Worm (Caenorhabditis elegans): ENCODE data around the gene acp-2.

acp-2 gene

DNA sequence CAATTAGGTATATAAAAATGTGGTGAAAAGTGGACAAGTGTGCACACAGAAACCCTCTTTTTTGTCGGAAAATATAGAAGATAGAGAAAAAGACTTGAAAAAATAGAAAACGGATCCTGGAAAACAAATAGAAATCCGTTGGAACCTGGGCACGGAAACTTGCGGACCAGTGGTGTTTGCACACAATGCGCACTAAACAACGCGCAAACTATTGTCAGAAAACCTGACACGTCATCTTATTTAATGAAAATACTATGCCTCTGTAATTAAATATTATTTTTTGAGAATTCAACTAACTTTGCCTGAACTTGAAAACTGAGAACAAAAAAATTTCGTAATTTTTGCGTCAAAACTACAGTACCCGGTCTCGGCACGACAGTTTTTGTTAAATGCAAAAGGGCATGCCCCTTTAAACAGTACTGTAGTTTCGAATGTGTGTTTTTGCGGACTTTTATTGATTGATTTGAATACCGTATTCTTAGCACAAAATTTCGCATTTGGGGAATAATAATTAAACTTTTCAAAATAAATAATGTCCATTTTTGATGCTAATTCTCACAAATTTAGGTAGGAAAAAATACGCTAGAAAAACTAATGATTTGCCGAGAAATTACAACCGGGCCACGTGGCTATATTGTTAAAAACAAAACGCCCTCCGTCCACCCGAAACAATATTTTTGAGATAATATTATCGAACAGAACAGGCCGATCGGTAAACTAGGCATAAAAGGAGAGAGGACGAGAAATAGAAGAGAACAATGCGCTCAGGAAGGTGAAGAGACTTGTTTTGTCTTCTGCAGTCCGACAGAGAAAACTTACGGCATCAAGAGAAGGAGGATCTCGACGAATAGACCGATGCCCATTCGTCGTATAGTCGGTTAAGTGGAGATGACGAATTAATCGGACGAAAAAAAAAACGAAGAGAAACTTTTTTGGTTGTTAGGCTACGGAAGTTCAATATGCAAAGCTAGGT is 2.6 kb downstream of the acp-2 start (continued):
- TF ChIP-seq nhr-27 (tag; optimal IDR thresholded peaks at IDR 0.05) = no peak
- no peak for TF ChIP-seq cebp-1 (GFP tag; IDR thresholded peaks at IDR 0.05)
- TF ChIP-seq cebp-1 (tag; optimal IDR thresholded peaks at IDR 0.05) = no peak
- peak; percentile 98 for TF ChIP-seq athp-1 (tag; optimal IDR thresholded peaks at IDR 0.05)
- TF ChIP-seq ceh-100 (GFP tag; IDR thresholded peaks at IDR 0.05) = no peak
- TF ChIP-seq lin-26 (GFP tag; IDR thresholded peaks at IDR 0.05) = no peak
- 0 out of 2 replicates have a peak, but pooled peaks have one; percentile 26 for TF ChIP-seq nfyb-1 (GFP tag; IDR thresholded peaks at IDR 0.05)
- TF ChIP-seq madf-8 (GFP tag; conservative IDR thresholded peaks at IDR 0.05) = peak; percentile 64

DNA sequence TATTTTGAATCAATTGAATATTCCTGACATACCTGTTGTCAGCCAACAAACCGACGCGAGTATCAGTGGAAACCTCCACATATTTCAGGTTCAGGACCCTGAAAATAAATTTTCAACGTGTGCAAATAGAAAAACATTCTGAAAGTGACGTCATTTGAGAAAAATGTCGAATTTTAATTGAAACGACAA is 3.2 kb downstream of the acp-2 start, which contains the start of gene F14E5.2:
Gene F14E5.2, minus strand, starts transcription at position 101 of the 189 bp plus-strand sequence.
- no peak for TF ChIP-seq snpc-1.3 (tag; optimal IDR thresholded peaks at IDR 0.05; ENCODE audit: insufficient read depth)

DNA sequence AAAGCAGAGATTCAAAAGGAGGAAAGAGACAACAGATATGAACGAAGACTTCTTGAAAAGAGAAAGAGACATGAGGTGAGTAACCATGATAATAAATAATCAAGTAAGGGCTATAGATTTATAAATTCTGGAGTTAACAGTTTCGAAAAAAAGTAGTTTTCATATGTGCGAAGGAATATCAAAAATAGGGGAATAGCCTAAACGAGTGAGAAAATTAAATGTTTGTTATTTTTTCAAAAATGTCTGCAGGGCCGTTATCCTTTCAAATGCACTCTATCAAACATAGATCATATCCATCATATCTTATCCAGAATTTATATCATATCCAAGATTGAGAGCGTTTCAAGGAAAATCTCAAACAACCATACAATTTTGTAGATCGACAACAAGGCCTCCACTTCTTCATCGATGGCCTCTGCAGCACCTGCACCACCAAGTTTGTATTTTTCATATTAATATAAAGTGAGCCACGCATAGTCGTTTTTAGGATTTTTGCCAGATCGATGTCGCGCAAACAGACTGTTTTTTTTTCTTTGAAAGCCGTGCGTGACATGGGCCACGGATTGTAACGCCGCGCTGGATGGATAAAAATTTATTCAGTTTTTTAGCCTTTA is 11.0 kb downstream of the acp-2 start:
- TF ChIP-seq F49E8.2 (tag; optimal IDR thresholded peaks at IDR 0.05; ENCODE audit: insufficient read depth) (peak; percentile 19), dox-1 (GFP tag; IDR thresholded peaks at IDR 0.05) (no peak)

DNA sequence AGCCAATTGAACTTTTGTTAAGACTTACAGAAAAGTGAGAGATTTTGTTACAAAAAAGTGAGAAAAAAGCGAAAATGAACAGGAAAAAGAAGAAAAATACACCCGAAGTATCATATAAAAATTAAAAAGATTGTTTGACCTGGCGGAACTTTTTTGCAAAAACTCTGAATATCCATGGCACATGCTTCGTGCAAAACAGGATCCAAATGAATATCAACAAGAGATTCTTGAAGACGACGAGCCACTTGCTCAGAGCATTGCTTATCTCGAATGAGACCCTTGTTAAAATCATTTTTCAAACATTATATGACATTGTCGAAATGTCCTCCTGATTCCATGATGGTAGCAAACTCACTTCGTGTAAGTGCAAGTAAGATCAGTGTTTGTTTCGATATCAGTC is 12.1 kb downstream of the acp-2 start, which contains the start of gene F14E5.8:
Gene F14E5.8, plus strand, starts transcription at position 301 of the 400 bp plus-strand sequence.
- TF ChIP-seq hrde-1 (tag; optimal IDR thresholded peaks at IDR 0.05; ENCODE audit: borderline replicate concordance) = peak; percentile 12

DNA sequence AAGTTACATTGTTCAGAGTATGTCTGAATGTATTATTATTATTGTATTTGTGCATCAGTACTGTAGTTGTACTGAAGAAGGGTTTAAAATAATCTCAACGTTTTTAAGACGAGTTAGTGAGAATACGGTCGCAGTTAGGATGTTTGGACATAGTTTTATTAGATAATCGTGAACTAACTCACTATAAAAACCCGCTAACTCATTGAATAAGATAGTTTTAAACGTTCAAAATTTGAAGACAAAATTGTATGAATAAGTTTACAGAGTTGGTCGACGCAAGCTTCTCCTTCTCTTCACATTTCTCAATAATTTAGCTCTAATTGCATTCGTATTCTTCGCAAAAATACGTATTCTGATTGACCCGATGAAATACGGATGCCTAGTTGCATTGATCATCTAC is 12.8 kb downstream of the acp-2 start:
- TF ChIP-seq F55B11.4 (tag; optimal IDR thresholded peaks at IDR 0.05; ENCODE audit: borderline replicate concordance, insufficient read depth) = no peak
- no peak for TF ChIP-seq lin-54 (GFP tag; optimal IDR thresholded peaks at IDR 0.05)
- TF ChIP-seq lir-1 (GFP tag; conservative IDR thresholded peaks at IDR 0.05) = no peak
- TF ChIP-seq athp-1 (tag; optimal IDR thresholded peaks at IDR 0.05) = no peak
- no peak for TF ChIP-seq C17E4.6 (GFP tag; IDR thresholded peaks at IDR 0.05)
- TF ChIP-seq ccch-3 (GFP tag; optimal IDR thresholded peaks at IDR 0.05) = no peak

DNA sequence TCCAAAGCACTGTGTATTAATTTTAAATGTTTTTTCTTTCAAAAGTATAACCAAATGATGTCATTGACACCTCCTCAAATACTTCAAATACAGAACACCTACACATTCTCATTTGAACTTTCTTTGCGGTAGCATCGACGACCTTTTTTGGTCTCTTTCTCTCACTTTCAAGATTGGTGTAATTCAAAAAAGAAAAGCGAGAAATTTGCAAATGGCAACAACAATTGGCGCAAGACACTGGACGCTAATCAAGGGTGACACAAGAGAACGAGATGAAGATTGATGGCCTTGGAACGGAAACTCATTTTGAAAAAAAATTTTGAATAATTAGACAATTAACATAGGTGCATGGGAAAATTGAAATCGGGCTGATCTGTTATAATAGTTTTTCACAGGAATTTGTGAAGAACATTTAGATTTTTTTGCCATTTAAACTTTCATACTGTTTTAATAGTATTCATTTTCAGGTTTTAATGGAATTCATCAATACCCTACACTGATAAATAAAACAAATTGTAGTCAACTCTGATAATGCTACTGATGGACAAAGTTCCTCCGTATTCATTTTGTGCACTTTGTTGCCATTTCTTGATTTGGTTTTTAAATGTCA is 14.7 kb downstream of the acp-2 start, which contains the start of gene fdgt-2:
Gene fdgt-2, plus strand, starts transcription at position 560 of the 610 bp plus-strand sequence.
- TF ChIP-seq cebp-1 (GFP tag; IDR thresholded peaks at IDR 0.05) = no peak
- no peak for TF ChIP-seq cebp-1 (tag; optimal IDR thresholded peaks at IDR 0.05)
- TF ChIP-seq rec-8 (tag; optimal IDR thresholded peaks at IDR 0.05) = no peak

DNA sequence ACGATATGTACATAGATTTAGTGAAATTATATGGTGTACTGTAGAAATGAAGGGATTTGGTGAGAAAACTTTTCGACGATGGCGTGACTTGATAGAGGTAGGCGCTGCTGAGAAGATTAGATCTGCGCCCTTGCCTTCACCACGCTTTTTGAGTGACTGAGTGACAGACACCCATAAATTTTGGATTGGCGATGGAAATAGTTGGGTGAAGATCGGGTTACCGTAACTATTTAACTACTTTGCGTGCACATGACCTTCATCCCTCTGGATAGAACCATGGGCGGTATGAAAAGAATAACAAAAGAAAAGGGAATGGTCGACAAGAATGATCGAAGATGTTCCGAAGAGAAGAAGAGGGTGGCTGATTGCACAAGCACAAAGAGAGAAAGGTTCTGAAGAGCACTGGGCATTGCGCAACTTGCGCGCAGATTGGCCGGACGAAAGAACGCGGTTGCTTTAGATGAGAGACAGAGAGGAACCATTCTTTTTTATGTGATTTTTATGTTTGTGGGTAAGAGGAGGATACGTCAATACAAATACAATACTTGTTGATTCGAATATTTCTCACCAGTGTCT is 16.3 kb downstream of the acp-2 start:
- TF ChIP-seq ceh-100 (GFP tag; IDR thresholded peaks at IDR 0.05) (no peak), hlh-12 (tag; optimal IDR thresholded peaks at IDR 0.05) (no peak), rcor-1 (GFP tag; IDR thresholded peaks at IDR 0.05) (no peak), nhr-27 (tag; optimal IDR thresholded peaks at IDR 0.05) (no peak), T07F8.4 (tag; optimal IDR thresholded peaks at IDR 0.05) (no peak), tbp1 (GFP tag; optimal IDR thresholded peaks at IDR 0.05) (no peak), ztf-22 (GFP tag; optimal IDR thresholded peaks at IDR 0.05) (no peak), aptf-3 (GFP tag; IDR thresholded peaks at IDR 0.05) (no peak), Y95B8A.8 (GFP tag; IDR thresholded peaks at IDR 0.05) (no peak), lin-35 (GFP tag; optimal IDR thresholded peaks at IDR 0.05) (no peak), Y53G8AR.9 (GFP tag; conservative IDR thresholded peaks at IDR 0.05) (no peak), ekl-4 (GFP tag; IDR thresholded peaks at IDR 0.05) (no peak), F39B2.1 (GFP tag; IDR thresholded peaks at IDR 0.05) (no peak), ztf-28 (GFP tag; IDR thresholded peaks at IDR 0.05) (no peak), let-526 (GFP tag; IDR thresholded peaks at IDR 0.05) (no peak), lag-1 (GFP tag; IDR thresholded peaks at IDR 0.05) (no peak), ztf-26 (tag; optimal IDR thresholded peaks at IDR 0.05) (no peak)
